Worm (Caenorhabditis elegans) whole organism, L1 larva: Measurements from ENCODE around the gene col-80.

Source experiments
- C04F5.9 ChIP-seq: sonication (generic microtip); optimal IDR thresholded peaks from 2 replicates; lab custom pipeline; 2016; ENCODE audit warnings: missing genetic modification characterization, missing compliant biosample characterization
- C16A3.4 ChIP-seq: fragments of 150-350 bp; optimal IDR thresholded peaks from 2 replicates; lab custom pipeline; 2014; ENCODE audit warnings: missing biosample characterization, missing genetic modification characterization
- C34B4.2 ChIP-seq: sonication (generic microtip); optimal IDR thresholded peaks from 2 replicates; lab custom pipeline; 2017; ENCODE audit warnings: mild to moderate bottlenecking, missing genetic modification characterization, missing compliant biosample characterization
- F16B12.6 ChIP-seq: fragments of 150-350 bp; optimal IDR thresholded peaks from 2 replicates; lab custom pipeline; 2014; ENCODE audit warnings: missing biosample characterization, missing genetic modification characterization
- Y116A8C.19 ChIP-seq: sonication (generic microtip); optimal IDR thresholded peaks from 2 replicates; lab custom pipeline; 2016; ENCODE audit warnings: missing compliant biosample characterization, missing genetic modification characterization, borderline replicate concordance
- aha-1 ChIP-seq: fragments of 150-350 bp; optimal IDR thresholded peaks from 2 replicates; lab custom pipeline; 2014; ENCODE audit warnings: missing biosample characterization, missing genetic modification characterization
- ama-1 ChIP-seq: fragments of 150-350 bp; optimal IDR thresholded peaks from 2 replicates; lab custom pipeline; 2014
- ceh-88 ChIP-seq: fragments of 200-800 bp; sonication (Bioruptor generic); IDR thresholded peaks from 2 replicates; pipeline ENCODE4 v1.3.6; 2022; ENCODE audit warnings: missing genetic modification characterization, missing compliant biosample characterization
- ceh-90 ChIP-seq: sonication (generic microtip); optimal IDR thresholded peaks from 2 replicates; lab custom pipeline; 2016; ENCODE audit warnings: missing genetic modification characterization, missing compliant biosample characterization
- dsc-1 ChIP-seq: sonication (generic microtip); optimal IDR thresholded peaks from 2 replicates; lab custom pipeline; 2016; ENCODE audit warnings: mild to moderate bottlenecking, missing genetic modification characterization, missing compliant biosample characterization
- efl-3 ChIP-seq: fragments of 200-800 bp; sonication (Bioruptor generic); optimal IDR thresholded peaks from 2 replicates; lab custom pipeline; 2018; ENCODE audit warnings: mild to moderate bottlenecking, missing genetic modification characterization, missing compliant biosample characterization
- egl-13 ChIP-seq: sonication (generic microtip); optimal IDR thresholded peaks from 2 replicates; lab custom pipeline; 2016; ENCODE audit warnings: missing genotype, missing genetic modification reagents, missing genetic modification characterization, missing compliant biosample characterization
- egl-27 ChIP-seq, 2 experiments: fragments of 150-350 bp in 1 of 2; sonication (generic microtip); optimal IDR thresholded peaks; 3 replicates each; lab custom pipeline; 2017 to 2018; ENCODE audit warnings: missing biosample characterization in 2 of 2, missing genetic modification characterization in 2 of 2, missing genetic modification reagents in 2 of 2
- elt-2 ChIP-seq: sonication (generic microtip); optimal IDR thresholded peaks from 2 replicates; lab custom pipeline; 2016; ENCODE audit warnings: missing genetic modification characterization, mild to moderate bottlenecking, inconsistent platforms, missing compliant biosample characterization, missing genetic modification reagents
- fkh-10 ChIP-seq: sonication (generic microtip); optimal IDR thresholded peaks from 2 replicates; lab custom pipeline; 2017; ENCODE audit warnings: missing biosample characterization, missing genetic modification reagents, missing genetic modification characterization
- fkh-4 ChIP-seq: sonication (generic microtip); optimal IDR thresholded peaks from 2 replicates; lab custom pipeline; 2016; ENCODE audit warnings: missing compliant biosample characterization, missing genetic modification characterization, borderline replicate concordance
- fos-1 ChIP-seq: fragments of 150-350 bp; optimal IDR thresholded peaks from 2 replicates; lab custom pipeline; 2014; ENCODE audit warnings: missing biosample characterization, missing genetic modification characterization
- hlh-17 ChIP-seq: fragments of 200-800 bp; sonication (Bioruptor generic); optimal IDR thresholded peaks from 2 replicates; lab custom pipeline; 2018; ENCODE audit warnings: missing genetic modification characterization, mild to moderate bottlenecking, missing compliant biosample characterization, moderate library complexity, borderline replicate concordance
- hlh-4 ChIP-seq: sonication (generic microtip); optimal IDR thresholded peaks from 2 replicates; lab custom pipeline; 2016; ENCODE audit warnings: mild to moderate bottlenecking, missing genetic modification characterization, missing compliant biosample characterization
- hpl-2 ChIP-seq: fragments of 150-350 bp; optimal IDR thresholded peaks from 2 replicates; lab custom pipeline; 2014; ENCODE audit warnings: missing biosample characterization, missing genetic modification reagents, missing genetic modification characterization
- irx-1 ChIP-seq: sonication (generic microtip); optimal IDR thresholded peaks from 2 replicates; lab custom pipeline; 2016; ENCODE audit warnings: missing genetic modification characterization, missing compliant biosample characterization
- isw-1 ChIP-seq: fragments of 200-800 bp; sonication (Bioruptor generic); IDR thresholded peaks from 2 replicates; pipeline ENCODE4 v1.3.6; 2022; ENCODE audit warnings: missing genetic modification characterization, missing compliant biosample characterization
- jun-1 ChIP-seq: fragments of 150-350 bp; optimal IDR thresholded peaks from 2 replicates; lab custom pipeline; 2014; ENCODE audit warnings: missing biosample characterization, missing genetic modification reagents, missing genetic modification characterization
- lin-35 ChIP-seq, 2 experiments: fragments of 150-350 bp; optimal IDR thresholded peaks; 2 replicates each; lab custom pipeline; 2014; ENCODE audit warnings: missing biosample characterization in 2 of 2, missing genetic modification characterization in 2 of 2, missing genetic modification reagents in 2 of 2
- lin-39 ChIP-seq: fragments of 150-350 bp; optimal IDR thresholded peaks from 2 replicates; lab custom pipeline; 2014; ENCODE audit warnings: missing biosample characterization, missing genetic modification reagents, missing genetic modification characterization
- lir-3 ChIP-seq: sonication (generic microtip); optimal IDR thresholded peaks from 2 replicates; lab custom pipeline; 2016; ENCODE audit warnings: mild to moderate bottlenecking, missing genetic modification characterization, moderate library complexity, missing compliant biosample characterization; ENCODE audit not compliant: poor library complexity
- mab-9 ChIP-seq: fragments of 200-800 bp; sonication (Bioruptor generic); IDR thresholded peaks from 2 replicates; pipeline ENCODE4 v1.3.6; 2022; ENCODE audit warnings: missing genetic modification reagents, missing genetic modification characterization, missing compliant biosample characterization
- mep-1 ChIP-seq: fragments of 150-350 bp; optimal IDR thresholded peaks from 2 replicates; lab custom pipeline; 2014; ENCODE audit warnings: missing biosample characterization, missing genetic modification characterization
- nhr-19 ChIP-seq: fragments of 200-800 bp; sonication (Bioruptor generic); conservative IDR thresholded peaks from 2 replicates; pipeline ENCODE4 v1.3.6; 2022; ENCODE audit warnings: missing genetic modification characterization, missing compliant biosample characterization
- nhr-20 ChIP-seq: sonication (generic microtip); optimal IDR thresholded peaks from 2 replicates; lab custom pipeline; 2016; ENCODE audit warnings: mild to moderate bottlenecking, missing genetic modification characterization, missing compliant biosample characterization
- nhr-237 ChIP-seq: fragments of 150-350 bp; optimal IDR thresholded peaks from 2 replicates; lab custom pipeline; 2014; ENCODE audit warnings: missing biosample characterization, missing genetic modification characterization
- nhr-28 ChIP-seq: fragments of 150-350 bp; optimal IDR thresholded peaks from 2 replicates; lab custom pipeline; 2014; ENCODE audit warnings: missing biosample characterization, missing genetic modification characterization
- nhr-47 ChIP-seq: sonication (generic microtip); optimal IDR thresholded peaks from 2 replicates; lab custom pipeline; 2016; ENCODE audit warnings: mild to moderate bottlenecking, missing genetic modification characterization, moderate library complexity, missing compliant biosample characterization
- nhr-71 ChIP-seq: sonication (generic microtip); optimal IDR thresholded peaks from 2 replicates; lab custom pipeline; 2016; ENCODE audit warnings: mild to moderate bottlenecking, missing genetic modification characterization, moderate library complexity, missing compliant biosample characterization
- nhr-84 ChIP-seq: sonication (generic microtip); optimal IDR thresholded peaks from 2 replicates; lab custom pipeline; 2017; ENCODE audit warnings: missing biosample characterization, missing genetic modification characterization
- nhr-85 ChIP-seq: sonication (generic microtip); peaks from one replicate; lab custom pipeline; 2016; ENCODE audit warnings: missing genetic modification characterization, inconsistent platforms, missing compliant biosample characterization
- pax-3 ChIP-seq: fragments of 200-800 bp; sonication (Bioruptor generic); optimal IDR thresholded peaks from 2 replicates; lab custom pipeline; 2018; ENCODE audit warnings: mild to moderate bottlenecking, missing genetic modification characterization, moderate library complexity, missing compliant biosample characterization
- skn-1 ChIP-seq: fragments of 150-350 bp; optimal IDR thresholded peaks from 2 replicates; lab custom pipeline; 2014; ENCODE audit warnings: missing biosample characterization, missing genetic modification characterization
- snpc-4 ChIP-seq: fragments of 150-350 bp; optimal IDR thresholded peaks from 2 replicates; lab custom pipeline; 2014; ENCODE audit warnings: missing biosample characterization, missing genetic modification characterization
- snu-23 ChIP-seq: sonication (generic microtip); optimal IDR thresholded peaks from 2 replicates; lab custom pipeline; 2016; ENCODE audit warnings: missing genetic modification characterization, missing compliant biosample characterization
- sox-4 ChIP-seq: sonication (generic microtip); optimal IDR thresholded peaks from 2 replicates; lab custom pipeline; 2016; ENCODE audit warnings: missing genetic modification characterization, missing compliant biosample characterization
- sptf-1 ChIP-seq: fragments of 150-350 bp; optimal IDR thresholded peaks from 2 replicates; lab custom pipeline; 2014; ENCODE audit warnings: missing biosample characterization, missing genetic modification characterization
- swsn-7 ChIP-seq: sonication (generic microtip); optimal IDR thresholded peaks from 2 replicates; lab custom pipeline; 2016; ENCODE audit warnings: missing genetic modification characterization, missing compliant biosample characterization
- tbx-2 ChIP-seq: sonication (generic microtip); optimal IDR thresholded peaks from 2 replicates; lab custom pipeline; 2016; ENCODE audit warnings: missing genetic modification characterization, missing compliant biosample characterization
- tlp-1 ChIP-seq: fragments of 150-350 bp; optimal IDR thresholded peaks from 2 replicates; lab custom pipeline; 2014; ENCODE audit warnings: missing biosample characterization, missing genetic modification characterization
- unc-30 ChIP-seq: sonication (generic microtip); optimal IDR thresholded peaks from 2 replicates; lab custom pipeline; 2017; ENCODE audit warnings: missing biosample characterization, missing genetic modification characterization
- unc-62 ChIP-seq: fragments of 150-350 bp; optimal IDR thresholded peaks from 2 replicates; lab custom pipeline; 2014; ENCODE audit warnings: missing biosample characterization, missing genetic modification reagents, missing genetic modification characterization
- unc-98 ChIP-seq: fragments of 200-800 bp; sonication (Bioruptor generic); IDR thresholded peaks from 2 replicates; pipeline ENCODE4 v1.3.6; 2022; ENCODE audit warnings: missing genetic modification characterization, missing compliant biosample characterization
- vab-15 ChIP-seq: sonication (generic microtip); optimal IDR thresholded peaks from 2 replicates; lab custom pipeline; 2017; ENCODE audit warnings: missing genotype, mild to moderate bottlenecking, missing genetic modification characterization, missing compliant biosample characterization
- xbp-1 ChIP-seq: sonication (generic microtip); optimal IDR thresholded peaks from 2 replicates; lab custom pipeline; 2016; ENCODE audit warnings: missing genetic modification characterization, missing compliant biosample characterization
- zip-4 ChIP-seq: fragments of 200-800 bp; sonication (Bioruptor generic); optimal IDR thresholded peaks from 2 replicates; lab custom pipeline; 2018; ENCODE audit warnings: mild to moderate bottlenecking, missing genetic modification characterization, moderate library complexity, missing compliant biosample characterization
- ztf-11 ChIP-seq, 2 experiments: sonication (generic microtip); optimal IDR thresholded peaks; 2 replicates each; lab custom pipeline; 2016 to 2017; ENCODE audit warnings: missing genetic modification characterization in 2 of 2, missing biosample characterization in 1 of 2, missing compliant biosample characterization in 1 of 2
- ztf-4 ChIP-seq: fragments of 150-350 bp; optimal IDR thresholded peaks from 2 replicates; lab custom pipeline; 2014; ENCODE audit warnings: missing biosample characterization, missing genetic modification characterization

Gene col-80

DNA sequence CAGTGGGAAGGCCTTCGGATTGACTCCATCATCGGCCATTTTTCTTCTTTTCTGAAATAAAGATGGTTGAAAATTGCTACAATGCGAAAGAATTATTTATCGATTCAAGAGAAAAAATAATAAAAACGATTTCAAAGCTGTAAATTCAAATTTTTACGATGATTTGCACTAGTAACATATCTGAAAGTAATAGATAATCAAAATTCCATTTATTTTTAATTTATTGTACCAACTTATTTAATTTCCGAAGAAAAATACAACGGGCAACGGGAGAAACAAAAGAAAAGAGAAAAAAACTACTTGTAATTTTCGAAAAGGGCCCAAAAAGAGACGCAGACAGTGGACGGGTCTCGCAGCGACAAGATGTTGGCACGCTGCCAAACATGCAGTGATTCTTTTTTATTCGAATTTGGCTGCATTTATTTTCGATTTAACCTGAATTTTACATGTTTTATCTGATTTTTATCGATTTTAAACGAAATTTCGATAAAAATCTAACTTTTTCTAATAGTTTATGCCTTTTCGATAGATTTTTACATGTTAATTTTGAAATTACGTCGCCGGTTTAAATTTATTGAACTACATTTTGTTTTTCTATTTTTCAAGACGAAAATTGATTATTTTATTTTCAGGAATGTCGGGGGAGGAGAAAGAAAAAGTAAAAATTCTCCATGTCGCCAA is 48.3 kb upstream of the col-80 start, which contains the start of the genes snu-13 and rsp-7:
snu-13 (minus strand) TSS at position 51 of the 681 bp plus-strand sequence.
rsp-7 (plus strand) TSS at position 631 of the 681 bp plus-strand sequence.
- TF ChIP-seq unc-62 (GFP tag; lab: Kevin White, UChicago), result no peak
- no peak for TF ChIP-seq unc-98
- TF ChIP-seq lin-39 (tag; lab: Kevin White, UChicago), result no peak
- peak; percentile 7 for TF ChIP-seq nhr-237 (tag; lab: Kevin White, UChicago)
- TF ChIP-seq mep-1, result peak; percentile 81
- no peak for TF ChIP-seq zip-4 (GFP tag; lab: Kevin White, UChicago)
- no peak for TF ChIP-seq hlh-4
- TF ChIP-seq lin-35 (GFP tag; optimal IDR thresholded peaks at IDR 0.05; lab: Kevin White, UChicago), result peak; percentile 83 to 85
- no peak for TF ChIP-seq Y116A8C.19 (tag; lab: Kevin White, UChicago)
- TF ChIP-seq jun-1, result peak; percentile 33
- no peak for TF ChIP-seq ama-1 (lab: Kevin White, UChicago)
- TF ChIP-seq snpc-4 (tag; lab: Kevin White, UChicago), result peak; percentile 39
- TF ChIP-seq ceh-88, result peak; percentile 23; the same call in 1 of the 2 replicates
- no peak for TF ChIP-seq nhr-84 (tag; lab: Kevin White, UChicago)
- TF ChIP-seq fkh-10 (GFP tag; lab: Kevin White, UChicago), result peak; percentile 32
- no peak for TF ChIP-seq C04F5.9
- TF ChIP-seq efl-3, result no peak
- no peak for TF ChIP-seq sptf-1 (tag; lab: Kevin White, UChicago)
- no peak for TF ChIP-seq pax-3 (tag; lab: Kevin White, UChicago)
- TF ChIP-seq vab-15, result no peak
- no peak for TF ChIP-seq nhr-28 (tag; lab: Kevin White, UChicago)
- peak; percentile 78 for TF ChIP-seq snu-23
- no peak for TF ChIP-seq C34B4.2
- TF ChIP-seq dsc-1 (tag; lab: Kevin White, UChicago), result peak; percentile 49
- peak; percentile 68 for TF ChIP-seq nhr-47 (tag; lab: Kevin White, UChicago)
- no peak for TF ChIP-seq hpl-2 (GFP tag; lab: Kevin White, UChicago)
- no peak for TF ChIP-seq tlp-1 (tag; lab: Kevin White, UChicago)
- no peak for TF ChIP-seq hlh-17 (GFP tag; lab: Kevin White, UChicago)
- TF ChIP-seq egl-27 (tag; optimal IDR thresholded peaks at IDR 0.05; lab: Kevin White, UChicago), result no peak
- TF ChIP-seq skn-1 (tag; lab: Kevin White, UChicago), result peak; percentile 78
- TF ChIP-seq egl-13 (tag; lab: Kevin White, UChicago), result peak; percentile 13
- TF ChIP-seq nhr-20 (tag; lab: Kevin White, UChicago), result peak; percentile 80
- peak; percentile 82 for TF ChIP-seq nhr-71
- peak; percentile 60 for TF ChIP-seq C16A3.4 (tag; lab: Kevin White, UChicago)
- no peak for TF ChIP-seq ceh-90 (tag; lab: Kevin White, UChicago)
- peak; percentile 49 for TF ChIP-seq F16B12.6 (tag; lab: Kevin White, UChicago)
- peak; percentile 71 for TF ChIP-seq xbp-1 (tag; lab: Kevin White, UChicago)
- no peak for TF ChIP-seq aha-1 (tag; lab: Kevin White, UChicago)
- TF ChIP-seq lir-3 (tag; lab: Kevin White, UChicago), result no peak
- TF ChIP-seq irx-1 (tag; lab: Kevin White, UChicago), result peak; percentile 5
- peak; percentile 65 for TF ChIP-seq tbx-2 (tag; lab: Kevin White, UChicago)
- TF ChIP-seq mab-9 (GFP tag; lab: Robert Waterston, UW), result no peak
- no peak for TF ChIP-seq sox-4
- TF ChIP-seq nhr-19 (GFP tag; lab: Robert Waterston, UW), result peak; percentile 64
- TF ChIP-seq ztf-4 (tag; lab: Kevin White, UChicago), result no peak
- TF ChIP-seq elt-2, result peak; percentile 10
- peak; percentile 68 for TF ChIP-seq swsn-7
- peak; percentile 82 for TF ChIP-seq nhr-85 (tag; lab: Kevin White, UChicago)
- TF ChIP-seq fos-1, result no peak
- no peak for TF ChIP-seq ztf-11 (tag; optimal IDR thresholded peaks at IDR 0.05; lab: Kevin White, UChicago)
- TF ChIP-seq fkh-4, result no peak
- peak; percentile 16 for TF ChIP-seq isw-1
- TF ChIP-seq unc-30 (tag; lab: Kevin White, UChicago), result no peak
